Fruit fly (Drosophila melanogaster): ENCODE results near the gene Orct.

The Orct gene

dm6 chr3R:24264414-24265363 lies 11.4 kb upstream of the Orct start (continued):
- TF ChIP-seq inv (GFP tag; IDR thresholded peaks at IDR 0.05; ENCODE audit: partially characterized antibody), result no peak
- no peak for TF ChIP-seq CG11695 (GFP tag; IDR thresholded peaks at IDR 0.05)
- TF ChIP-seq trem (tag; optimal IDR thresholded peaks at IDR 0.05), result no peak
- no peak for TF ChIP-seq tna (GFP tag; IDR thresholded peaks at IDR 0.05; ENCODE audit: partially characterized antibody)
- no peak for TF ChIP-seq Rfx (GFP tag; IDR thresholded peaks at IDR 0.05)
- TF ChIP-seq Dek (tag; optimal IDR thresholded peaks at IDR 0.05), result no peak
- no peak for TF ChIP-seq az2 (GFP tag; optimal IDR thresholded peaks at IDR 0.05)
- TF ChIP-seq btn (GFP tag; optimal IDR thresholded peaks at IDR 0.05), result no peak
- no peak for TF ChIP-seq sima (GFP tag; optimal IDR thresholded peaks at IDR 0.05)
- no peak for TF ChIP-seq BtbVII (GFP tag; optimal IDR thresholded peaks at IDR 0.05)
- no peak for TF ChIP-seq CG10565 (GFP tag; optimal IDR thresholded peaks at IDR 0.05)
- no peak for TF ChIP-seq CTCF (GFP tag; optimal IDR thresholded peaks at IDR 0.05)
- TF ChIP-seq CG10543 (GFP tag; optimal IDR thresholded peaks at IDR 0.05), result peak; percentile 44
- TF ChIP-seq hth (optimal IDR thresholded peaks at IDR 0.05), result no peak
- no peak for TF ChIP-seq CG12391 (tag; optimal IDR thresholded peaks at IDR 0.05)
- no peak for TF ChIP-seq toy (GFP tag; IDR thresholded peaks at IDR 0.05)
- TF ChIP-seq gcm2 (GFP tag; optimal IDR thresholded peaks at IDR 0.05), result no peak
- 0 out of 2 replicates have a peak, but pooled peaks have one; percentile 28 for TF ChIP-seq amos (GFP tag; IDR thresholded peaks at IDR 0.05; ENCODE audit: partially characterized antibody)
- TF ChIP-seq Neu2 (GFP tag; optimal IDR thresholded peaks at IDR 0.05; ENCODE audit: borderline replicate concordance), result no peak
- no peak for TF ChIP-seq run (tag; optimal IDR thresholded peaks at IDR 0.05)
- TF ChIP-seq br (optimal IDR thresholded peaks at IDR 0.05), result no peak
- TF ChIP-seq pho (GFP tag; optimal IDR thresholded peaks at IDR 0.05), result no peak
- no peak for TF ChIP-seq CG1647 (GFP tag; optimal IDR thresholded peaks at IDR 0.05)
- no peak for TF ChIP-seq tll (GFP tag; optimal IDR thresholded peaks at IDR 0.05)
- TF ChIP-seq sna (GFP tag; IDR thresholded peaks at IDR 0.05; ENCODE audit: partially characterized antibody), result 0 out of 2 replicates have a peak, but pooled peaks have one; percentile 30
- TF ChIP-seq Jarid2 (GFP tag; optimal IDR thresholded peaks at IDR 0.05), result no peak
- no peak for TF ChIP-seq Elba2 (GFP tag; optimal IDR thresholded peaks at IDR 0.05)
- peak; percentile 51 for TF ChIP-seq Med (GFP tag)
- TF ChIP-seq onecut (GFP tag; IDR thresholded peaks at IDR 0.05), result no peak
- no peak for TF ChIP-seq sisA (GFP tag; IDR thresholded peaks at IDR 0.05)
- TF ChIP-seq Poxn (GFP tag; IDR thresholded peaks at IDR 0.05), result no peak
- no peak for TF ChIP-seq Dip3 (GFP tag; optimal IDR thresholded peaks at IDR 0.05)
- TF ChIP-seq Tbp (GFP tag; optimal IDR thresholded peaks at IDR 0.05), result no peak
- TF ChIP-seq Chrac-16 (GFP tag; optimal IDR thresholded peaks at IDR 0.05), result no peak
- no peak for TF ChIP-seq pfk (GFP tag; optimal IDR thresholded peaks at IDR 0.05)
- no peak for TF ChIP-seq CG1832 (GFP tag; optimal IDR thresholded peaks at IDR 0.05)
- peak in 1 of 2 experiments; percentile 16 for TF ChIP-seq eve (GFP tag; optimal IDR thresholded peaks at IDR 0.05)
- TF ChIP-seq CG14050 (GFP tag; IDR thresholded peaks at IDR 0.05), result no peak
- TF ChIP-seq zen2 (GFP tag; IDR thresholded peaks at IDR 0.05; ENCODE audit: partially characterized antibody), result no peak
- TF ChIP-seq CG43689 (GFP tag; IDR thresholded peaks at IDR 0.05), result no peak
- TF ChIP-seq CG2678 (tag; optimal IDR thresholded peaks at IDR 0.05), result peak; percentile 14
- TF ChIP-seq CG4404 (GFP tag; IDR thresholded peaks at IDR 0.05), result no peak
- TF ChIP-seq CG3281 (GFP tag; optimal IDR thresholded peaks at IDR 0.05), result no peak
- TF ChIP-seq slp2 (GFP tag; optimal IDR thresholded peaks at IDR 0.05), result no peak
- no peak for TF ChIP-seq Dad (GFP tag; optimal IDR thresholded peaks at IDR 0.05)
- TF ChIP-seq sug (tag; optimal IDR thresholded peaks at IDR 0.05), result no peak
- TF ChIP-seq CG16813 (GFP tag; IDR thresholded peaks at IDR 0.05; ENCODE audit: partially characterized antibody), result peak; percentile 43; the same call in 2 of the 3 replicates
- no peak for TF ChIP-seq exex (tag; optimal IDR thresholded peaks at IDR 0.05)
- TF ChIP-seq ind (GFP tag; optimal IDR thresholded peaks at IDR 0.05), result no peak
- TF ChIP-seq CG1024 (GFP tag; IDR thresholded peaks at IDR 0.05), result no peak
